Worm (Caenorhabditis elegans) whole organism, L1 larva: ENCODE data around the gene F52C12.2.

ENCODE experiments used
- Y116A8C.19 ChIP-seq: sonication (generic microtip); optimal IDR thresholded peaks from 2 replicates; lab custom pipeline; 2016; ENCODE audit warnings: missing compliant biosample characterization, missing genetic modification characterization, borderline replicate concordance
- nhr-84 ChIP-seq: sonication (generic microtip); optimal IDR thresholded peaks from 2 replicates; lab custom pipeline; 2017; ENCODE audit warnings: missing biosample characterization, missing genetic modification characterization
- pqm-1 ChIP-seq: sonication (generic microtip); optimal IDR thresholded peaks from 3 replicates; lab custom pipeline; 2017; ENCODE audit warnings: missing biosample characterization, missing genetic modification characterization

DNA sequence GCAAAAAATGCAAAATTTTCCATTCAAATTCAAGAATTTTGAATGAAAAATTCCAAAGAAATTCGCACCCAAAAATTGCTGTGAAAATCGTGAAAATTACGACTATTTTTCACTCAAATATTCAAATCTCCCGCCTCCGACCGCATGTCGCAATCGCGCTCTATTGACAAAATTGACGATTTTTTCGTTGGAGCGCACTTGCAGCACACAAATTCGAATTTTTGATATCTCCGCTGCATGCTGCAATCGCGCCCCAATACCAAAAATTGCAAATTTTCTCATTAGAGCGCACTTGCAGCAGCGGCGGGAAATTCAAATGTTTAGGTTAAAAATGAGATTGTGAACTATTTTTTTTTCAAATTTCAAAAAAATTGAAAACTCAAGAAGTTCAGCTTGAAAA, 44.4 kb downstream of the F52C12.2 start:
- TF ChIP-seq nhr-84 (tag; lab: Kevin White, UChicago) (no peak), pqm-1 (tag; lab: Kevin White, UChicago) (no peak), Y116A8C.19 (tag; lab: Kevin White, UChicago) (no peak)
